Fruit fly (Drosophila melanogaster) whole organism, adult: Measurements from ENCODE around the gene Pura.

ENCODE experiments used
- CG11617 ChIP-seq: fragments of 200-800 bp; sonication (Bioruptor generic); optimal IDR thresholded peaks from 2 replicates; lab custom pipeline; 2017; ENCODE audit warnings: mild to moderate bottlenecking, missing biosample characterization, missing genetic modification reagents, missing genetic modification characterization
- CG12768 ChIP-seq: fragments of 200-800 bp; sonication (Bioruptor generic); optimal IDR thresholded peaks from 2 replicates; lab custom pipeline; 2017; ENCODE audit warnings: missing biosample characterization, missing genetic modification characterization, mild to moderate bottlenecking, moderate library complexity, missing genetic modification reagents
- CG14711 ChIP-seq: fragments of 200-800 bp; sonication (Bioruptor generic); optimal IDR thresholded peaks from 2 replicates; lab custom pipeline; 2018; ENCODE audit warnings: missing biosample characterization, mild to moderate bottlenecking, missing genetic modification characterization, moderate library complexity
- CG1620 ChIP-seq: fragments of 200-800 bp; sonication (Bioruptor generic); optimal IDR thresholded peaks from 2 replicates; lab custom pipeline; 2016; ENCODE audit warnings: missing biosample characterization, missing genetic modification characterization
- CG33017 ChIP-seq: fragments of 200-800 bp; sonication (Bioruptor generic); optimal IDR thresholded peaks from 2 replicates; lab custom pipeline; 2018; ENCODE audit warnings: missing biosample characterization, mild to moderate bottlenecking, missing genetic modification characterization, moderate library complexity
- CG5204 ChIP-seq: fragments of 200-800 bp; sonication (Bioruptor generic); optimal IDR thresholded peaks from 2 replicates; lab custom pipeline; 2016; ENCODE audit warnings: missing biosample characterization, missing genetic modification characterization
- CG7045 ChIP-seq: fragments of 200-800 bp; sonication (Bioruptor generic); optimal IDR thresholded peaks from 2 replicates; lab custom pipeline; 2017; ENCODE audit warnings: missing biosample characterization, mild to moderate bottlenecking, missing genetic modification characterization
- CG7101 ChIP-seq: fragments of 200-800 bp; sonication (Bioruptor generic); optimal IDR thresholded peaks from 2 replicates; lab custom pipeline; 2018; ENCODE audit warnings: missing biosample characterization, mild to moderate bottlenecking, missing genetic modification characterization, moderate library complexity
- Clk ChIP-seq: fragments of 200-800 bp; sonication (Bioruptor generic); optimal IDR thresholded peaks from 2 replicates; lab custom pipeline; 2017; ENCODE audit warnings: missing biosample characterization, missing genetic modification characterization
- Crg-1 ChIP-seq: fragments of 200-800 bp; sonication (Bioruptor generic); optimal IDR thresholded peaks from 2 replicates; lab custom pipeline; 2016; ENCODE audit warnings: missing biosample characterization, missing genetic modification characterization
- Hr96 ChIP-seq: fragments of 200-800 bp; sonication (Bioruptor generic); optimal IDR thresholded peaks from 2 replicates; lab custom pipeline; 2016; ENCODE audit warnings: missing biosample characterization, missing genetic modification characterization
- Mnt ChIP-seq: fragments of 200-800 bp; sonication (Bioruptor generic); optimal IDR thresholded peaks from 2 replicates; lab custom pipeline; 2016; ENCODE audit warnings: missing biosample characterization, mild to moderate bottlenecking, missing genetic modification characterization
- bab1 ChIP-seq: fragments of 200-800 bp; sonication (Bioruptor generic); optimal IDR thresholded peaks from 3 replicates; lab custom pipeline; 2019; ENCODE audit warnings: missing biosample characterization, mild to moderate bottlenecking, missing genetic modification characterization, moderate library complexity
- cic ChIP-seq: fragments of 200-800 bp; sonication (Bioruptor generic); optimal IDR thresholded peaks from 2 replicates; lab custom pipeline; 2017; ENCODE audit warnings: missing biosample characterization, mild to moderate bottlenecking, missing genetic modification characterization, moderate library complexity
- cnc ChIP-seq, 2 experiments: fragments of >200 bp; optimal IDR thresholded peaks; 2 replicates each; lab custom pipeline; 2017
- kay ChIP-seq: fragments of 200-800 bp; sonication (Bioruptor generic); peaks from one replicate; lab custom pipeline; 2016; ENCODE audit warnings: missing biosample characterization, missing genetic modification characterization, borderline replicate concordance
- ovo ChIP-seq: fragments of 200-800 bp; sonication (Bioruptor generic); optimal IDR thresholded peaks from 2 replicates; lab custom pipeline; 2016; ENCODE audit warnings: missing biosample characterization, missing genetic modification characterization
- pad ChIP-seq: fragments of 200-800 bp; sonication (Bioruptor generic); optimal IDR thresholded peaks from 3 replicates; lab custom pipeline; 2017; ENCODE audit warnings: missing biosample characterization, missing genetic modification characterization, mild to moderate bottlenecking, moderate library complexity, missing genetic modification reagents
- tj ChIP-seq: fragments of 200-800 bp; sonication (Bioruptor generic); optimal IDR thresholded peaks from 3 replicates; lab custom pipeline; 2017; ENCODE audit warnings: missing biosample characterization, mild to moderate bottlenecking, missing genetic modification characterization, moderate library complexity
- toe ChIP-seq: fragments of 200-800 bp; sonication (Bioruptor generic); optimal IDR thresholded peaks from 2 replicates; lab custom pipeline; 2016; ENCODE audit warnings: missing biosample characterization, missing genetic modification characterization

Pura gene

DNA sequence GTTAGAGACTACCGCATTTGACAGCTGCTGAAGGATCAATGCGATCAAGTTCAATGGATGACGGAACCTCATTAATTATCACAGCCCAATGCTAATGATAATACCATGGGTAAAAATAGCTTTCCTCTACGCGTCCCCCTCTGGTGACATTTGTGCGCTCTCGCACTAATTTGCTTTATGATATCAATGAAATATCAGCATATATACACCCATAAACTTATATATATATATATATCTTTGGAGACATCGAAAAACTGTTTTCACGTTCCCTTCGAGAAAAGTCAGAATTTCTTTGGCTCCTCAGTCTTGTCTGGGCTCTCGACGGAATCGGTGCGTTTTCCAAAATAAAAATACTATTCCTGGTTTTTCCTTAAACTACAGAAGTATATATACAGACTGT, 30.6 kb upstream of the Pura start, which contains the start of gene frac:
Gene frac (plus strand): TSS at position 301 of the 400 bp plus-strand sequence.
- TF ChIP-seq CG1620 (GFP tag; lab: Kevin White, UChicago) (no peak), CG14711 (tag; lab: Kevin White, UChicago) (no peak), CG33017 (no peak), cic (GFP tag; lab: Kevin White, UChicago) (no peak), toe (GFP tag; lab: Kevin White, UChicago) (no peak), Crg-1 (GFP tag; lab: Kevin White, UChicago) (no peak), cnc (optimal IDR thresholded peaks at IDR 0.05; lab: Kevin White, UChicago) (no peak), Hr96 (GFP tag; lab: Kevin White, UChicago) (no peak), CG7101 (tag; lab: Kevin White, UChicago) (no peak), CG7045 (no peak), CG5204 (no peak), Clk (no peak), Mnt (GFP tag; lab: Kevin White, UChicago) (no peak), CG11617 (no peak), CG12768 (GFP tag; lab: Kevin White, UChicago) (no peak), ovo (no peak), bab1 (no peak), pad (GFP tag; lab: Kevin White, UChicago) (no peak)

dm6 chr3L:7572948-7573347, 19.9 kb upstream of the Pura start:
- TF ChIP-seq CG14711 (tag; lab: Kevin White, UChicago) = no peak
- no peak for TF ChIP-seq bab1
- no peak for TF ChIP-seq tj (GFP tag; lab: Kevin White, UChicago)
- TF ChIP-seq toe (GFP tag; lab: Kevin White, UChicago) = no peak
- no peak for TF ChIP-seq cic (GFP tag; lab: Kevin White, UChicago)
- no peak for TF ChIP-seq CG1620 (GFP tag; lab: Kevin White, UChicago)
- no peak for TF ChIP-seq CG5204
- no peak for TF ChIP-seq CG7101 (tag; lab: Kevin White, UChicago)
- no peak for TF ChIP-seq CG7045
- no peak for TF ChIP-seq Mnt (GFP tag; lab: Kevin White, UChicago)
- no peak for TF ChIP-seq Hr96 (GFP tag; lab: Kevin White, UChicago)
- no peak for TF ChIP-seq pad (GFP tag; lab: Kevin White, UChicago)
- TF ChIP-seq Crg-1 (GFP tag; lab: Kevin White, UChicago) = no peak
- TF ChIP-seq ovo = no peak
- no peak for TF ChIP-seq CG12768 (GFP tag; lab: Kevin White, UChicago)
- no peak for TF ChIP-seq CG11617
- no peak for TF ChIP-seq Clk
- TF ChIP-seq kay (GFP tag; lab: Kevin White, UChicago) = no peak
- no peak for TF ChIP-seq CG33017
- no peak for TF ChIP-seq cnc (optimal IDR thresholded peaks at IDR 0.05; lab: Kevin White, UChicago)

DNA sequence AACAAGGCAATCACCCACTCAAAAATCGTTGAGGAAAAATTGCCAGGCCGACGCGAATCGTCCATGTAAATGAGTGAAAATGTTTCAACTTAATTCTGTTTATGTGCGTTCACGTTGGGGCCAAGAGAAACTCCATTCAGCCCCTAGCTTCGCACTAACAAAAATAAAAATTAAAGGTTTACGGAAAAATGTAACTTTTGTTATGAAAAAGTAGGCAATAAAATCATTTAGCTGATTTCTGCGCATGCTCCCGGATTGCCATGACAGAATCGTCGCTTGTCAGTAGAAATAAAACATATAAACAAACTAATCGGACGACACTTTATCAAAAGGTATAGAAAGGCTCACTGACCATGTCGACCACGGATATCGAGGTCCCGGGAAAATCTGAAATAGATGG, 9.7 kb upstream of the Pura start, which contains the start of gene mmm:
Gene mmm (plus strand): TSS at position 301 of the 400 bp plus-strand sequence.
- TF ChIP-seq CG7101 (tag; lab: Kevin White, UChicago) (no peak), ovo (no peak), pad (GFP tag; lab: Kevin White, UChicago) (no peak), CG7045 (no peak), tj (GFP tag; lab: Kevin White, UChicago) (no peak), CG5204 (no peak), toe (GFP tag; lab: Kevin White, UChicago) (no peak), CG14711 (tag; lab: Kevin White, UChicago) (no peak), Clk (no peak), CG11617 (no peak), Mnt (GFP tag; lab: Kevin White, UChicago) (no peak)

DNA sequence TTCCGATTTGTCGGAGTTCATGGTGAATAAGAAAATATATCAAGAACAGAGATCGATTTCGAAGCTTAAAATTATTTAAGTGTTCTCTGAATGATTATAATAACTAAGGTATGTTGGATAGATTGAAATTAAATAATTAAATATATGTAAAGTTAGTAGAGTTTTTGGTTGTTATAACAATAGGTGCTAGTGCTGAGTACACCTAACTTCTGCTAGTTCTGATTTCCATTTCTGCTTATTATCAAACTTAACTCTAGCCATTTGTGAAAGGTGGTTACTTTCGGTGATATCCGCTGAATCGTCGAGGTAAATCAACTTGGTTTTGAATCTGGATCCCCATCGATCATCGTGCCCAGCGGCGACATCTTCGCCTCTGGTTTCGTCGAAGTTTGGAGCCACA, 2.0 kb upstream of the Pura start, which contains the start of gene t-Grip84:
Gene t-Grip84 (minus strand): TSS at position 101 of the 400 bp plus-strand sequence.
- TF ChIP-seq cnc (optimal IDR thresholded peaks at IDR 0.05; lab: Kevin White, UChicago) = no peak
- no peak for TF ChIP-seq cic (GFP tag; lab: Kevin White, UChicago)
- no peak for TF ChIP-seq CG7045
- TF ChIP-seq toe (GFP tag; lab: Kevin White, UChicago) = no peak
- no peak for TF ChIP-seq CG14711 (tag; lab: Kevin White, UChicago)
- TF ChIP-seq ovo = no peak
- no peak for TF ChIP-seq CG12768 (GFP tag; lab: Kevin White, UChicago)
- TF ChIP-seq bab1 = no peak
- no peak for TF ChIP-seq Clk
- no peak for TF ChIP-seq kay (GFP tag; lab: Kevin White, UChicago)
- TF ChIP-seq Hr96 (GFP tag; lab: Kevin White, UChicago) = no peak

DNA sequence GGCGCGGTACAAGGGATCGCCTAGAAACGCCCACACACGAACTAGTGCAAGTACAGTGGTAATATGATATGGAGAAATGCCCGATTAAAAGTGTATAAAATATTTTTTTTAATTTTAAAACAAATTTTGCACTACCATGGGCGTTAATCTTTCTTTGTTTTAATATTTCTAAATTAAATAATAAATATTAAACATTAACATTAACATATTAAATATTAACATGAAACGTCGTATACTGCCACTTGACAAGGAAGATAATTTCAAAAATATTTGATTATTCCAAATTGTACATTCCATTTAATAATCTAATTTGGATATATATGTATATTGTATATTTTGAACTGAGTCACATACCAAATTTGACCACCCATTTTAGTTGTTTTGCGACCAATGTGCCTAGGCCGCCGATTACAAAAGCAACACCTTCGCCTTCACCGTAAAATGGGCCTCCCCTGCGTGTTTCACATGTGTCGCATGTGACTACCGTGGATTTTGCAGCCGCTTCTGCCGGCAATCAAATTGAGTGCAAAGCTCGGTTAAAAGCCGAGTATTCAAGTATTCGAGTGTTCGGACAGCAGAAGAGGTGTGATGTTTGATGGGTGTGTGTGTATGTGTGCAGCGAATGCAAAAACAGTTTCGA, 658 bp upstream of the Pura start:
- no peak for TF ChIP-seq Hr96 (GFP tag; lab: Kevin White, UChicago)
- no peak for TF ChIP-seq kay (GFP tag; lab: Kevin White, UChicago)
- no peak for TF ChIP-seq CG5204
- peak; percentile 44 for TF ChIP-seq CG7101 (tag; lab: Kevin White, UChicago)
- TF ChIP-seq CG7045 = no peak
- TF ChIP-seq CG1620 (GFP tag; lab: Kevin White, UChicago) = no peak
- TF ChIP-seq bab1 = peak; percentile 21
- peak; percentile 51 for TF ChIP-seq CG14711 (tag; lab: Kevin White, UChicago)
- no peak for TF ChIP-seq Crg-1 (GFP tag; lab: Kevin White, UChicago)
- peak; percentile 9 for TF ChIP-seq ovo
- peak; percentile 54 for TF ChIP-seq CG33017
- no peak for TF ChIP-seq Mnt (GFP tag; lab: Kevin White, UChicago)
- peak; percentile 32 for TF ChIP-seq CG11617
- no peak for TF ChIP-seq tj (GFP tag; lab: Kevin White, UChicago)
- TF ChIP-seq CG12768 (GFP tag; lab: Kevin White, UChicago) = no peak
- no peak for TF ChIP-seq cic (GFP tag; lab: Kevin White, UChicago)
- no peak for TF ChIP-seq cnc (optimal IDR thresholded peaks at IDR 0.05; lab: Kevin White, UChicago)
- no peak for TF ChIP-seq Clk
- no peak for TF ChIP-seq toe (GFP tag; lab: Kevin White, UChicago)
- TF ChIP-seq pad (GFP tag; lab: Kevin White, UChicago) = peak; percentile 95
